Worm (Caenorhabditis elegans) whole organism, L4/young adult: ENCODE data around the gene kcnl-3.

Experiments
- W03F9.2 ChIP-seq: fragments of 150-350 bp; optimal IDR thresholded peaks from 2 replicates; lab custom pipeline; 2014; ENCODE audit warnings: missing biosample characterization, missing genetic modification characterization
- dao-5 ChIP-seq: sonication (generic microtip); optimal IDR thresholded peaks from 2 replicates; lab custom pipeline; 2016; ENCODE audit warnings: missing genotype, missing genetic modification characterization, moderate library complexity, missing compliant biosample characterization
- him-1 ChIP-seq: sonication (generic microtip); optimal IDR thresholded peaks from 2 replicates; lab custom pipeline; 2016; ENCODE audit warnings: missing genotype, missing genetic modification reagents, missing genetic modification characterization, missing compliant biosample characterization

ce11 chrX:5346303-5346702 lies 40.4 kb upstream of the kcnl-3 start:
- TF ChIP-seq him-1 (tag; lab: Kevin White, UChicago): no peak
- TF ChIP-seq dao-5: no peak
- TF ChIP-seq W03F9.2 (tag; lab: Kevin White, UChicago): no peak
